Worm (Caenorhabditis elegans): Measurements from ENCODE around the gene F13H8.1.

- TF ChIP-seq ama-1 (optimal IDR thresholded peaks at IDR 0.05) (no peak), isw-1 (GFP tag; IDR thresholded peaks at IDR 0.05) (no peak), fos-1 (tag; optimal IDR thresholded peaks at IDR 0.05) (no peak)
These were observed 3.7 kb downstream of the F13H8.1 start, which contains the start of gene F13H8.6 for ce11 chrII:6286865-6287264.

All from whole organism, L1 larva.